Fruit fly (Drosophila melanogaster) whole organism, adult: Measurements from ENCODE around the gene CG15638.

ENCODE experiments used
- CG11617 ChIP-seq: fragments of 200-800 bp; sonication (Bioruptor generic); optimal IDR thresholded peaks from 2 replicates; lab custom pipeline; 2017; ENCODE audit warnings: mild to moderate bottlenecking, missing biosample characterization, missing genetic modification reagents, missing genetic modification characterization
- CG12768 ChIP-seq: fragments of 200-800 bp; sonication (Bioruptor generic); optimal IDR thresholded peaks from 2 replicates; lab custom pipeline; 2017; ENCODE audit warnings: missing biosample characterization, missing genetic modification characterization, mild to moderate bottlenecking, moderate library complexity, missing genetic modification reagents
- CG14711 ChIP-seq: fragments of 200-800 bp; sonication (Bioruptor generic); optimal IDR thresholded peaks from 2 replicates; lab custom pipeline; 2018; ENCODE audit warnings: missing biosample characterization, mild to moderate bottlenecking, missing genetic modification characterization, moderate library complexity
- CG1620 ChIP-seq: fragments of 200-800 bp; sonication (Bioruptor generic); optimal IDR thresholded peaks from 2 replicates; lab custom pipeline; 2016; ENCODE audit warnings: missing biosample characterization, missing genetic modification characterization
- CG33017 ChIP-seq: fragments of 200-800 bp; sonication (Bioruptor generic); optimal IDR thresholded peaks from 2 replicates; lab custom pipeline; 2018; ENCODE audit warnings: missing biosample characterization, mild to moderate bottlenecking, missing genetic modification characterization, moderate library complexity
- CG5204 ChIP-seq: fragments of 200-800 bp; sonication (Bioruptor generic); optimal IDR thresholded peaks from 2 replicates; lab custom pipeline; 2016; ENCODE audit warnings: missing biosample characterization, missing genetic modification characterization
- CG7045 ChIP-seq: fragments of 200-800 bp; sonication (Bioruptor generic); optimal IDR thresholded peaks from 2 replicates; lab custom pipeline; 2017; ENCODE audit warnings: missing biosample characterization, mild to moderate bottlenecking, missing genetic modification characterization
- CG7101 ChIP-seq: fragments of 200-800 bp; sonication (Bioruptor generic); optimal IDR thresholded peaks from 2 replicates; lab custom pipeline; 2018; ENCODE audit warnings: missing biosample characterization, mild to moderate bottlenecking, missing genetic modification characterization, moderate library complexity
- Clk ChIP-seq: fragments of 200-800 bp; sonication (Bioruptor generic); optimal IDR thresholded peaks from 2 replicates; lab custom pipeline; 2017; ENCODE audit warnings: missing biosample characterization, missing genetic modification characterization
- Crg-1 ChIP-seq: fragments of 200-800 bp; sonication (Bioruptor generic); optimal IDR thresholded peaks from 2 replicates; lab custom pipeline; 2016; ENCODE audit warnings: missing biosample characterization, missing genetic modification characterization
- Hr96 ChIP-seq: fragments of 200-800 bp; sonication (Bioruptor generic); optimal IDR thresholded peaks from 2 replicates; lab custom pipeline; 2016; ENCODE audit warnings: missing biosample characterization, missing genetic modification characterization
- Mnt ChIP-seq: fragments of 200-800 bp; sonication (Bioruptor generic); optimal IDR thresholded peaks from 2 replicates; lab custom pipeline; 2016; ENCODE audit warnings: missing biosample characterization, mild to moderate bottlenecking, missing genetic modification characterization
- bab1 ChIP-seq: fragments of 200-800 bp; sonication (Bioruptor generic); optimal IDR thresholded peaks from 3 replicates; lab custom pipeline; 2019; ENCODE audit warnings: missing biosample characterization, mild to moderate bottlenecking, missing genetic modification characterization, moderate library complexity
- cic ChIP-seq: fragments of 200-800 bp; sonication (Bioruptor generic); optimal IDR thresholded peaks from 2 replicates; lab custom pipeline; 2017; ENCODE audit warnings: missing biosample characterization, mild to moderate bottlenecking, missing genetic modification characterization, moderate library complexity
- cnc ChIP-seq, 2 experiments: fragments of >200 bp; optimal IDR thresholded peaks; 2 replicates each; lab custom pipeline; 2017
- kay ChIP-seq: fragments of 200-800 bp; sonication (Bioruptor generic); peaks from one replicate; lab custom pipeline; 2016; ENCODE audit warnings: missing biosample characterization, missing genetic modification characterization, borderline replicate concordance
- ovo ChIP-seq: fragments of 200-800 bp; sonication (Bioruptor generic); optimal IDR thresholded peaks from 2 replicates; lab custom pipeline; 2016; ENCODE audit warnings: missing biosample characterization, missing genetic modification characterization
- pad ChIP-seq: fragments of 200-800 bp; sonication (Bioruptor generic); optimal IDR thresholded peaks from 3 replicates; lab custom pipeline; 2017; ENCODE audit warnings: missing biosample characterization, missing genetic modification characterization, mild to moderate bottlenecking, moderate library complexity, missing genetic modification reagents
- tj ChIP-seq: fragments of 200-800 bp; sonication (Bioruptor generic); optimal IDR thresholded peaks from 3 replicates; lab custom pipeline; 2017; ENCODE audit warnings: missing biosample characterization, mild to moderate bottlenecking, missing genetic modification characterization, moderate library complexity
- toe ChIP-seq: fragments of 200-800 bp; sonication (Bioruptor generic); optimal IDR thresholded peaks from 2 replicates; lab custom pipeline; 2016; ENCODE audit warnings: missing biosample characterization, missing genetic modification characterization

Gene CG15638

DNA sequence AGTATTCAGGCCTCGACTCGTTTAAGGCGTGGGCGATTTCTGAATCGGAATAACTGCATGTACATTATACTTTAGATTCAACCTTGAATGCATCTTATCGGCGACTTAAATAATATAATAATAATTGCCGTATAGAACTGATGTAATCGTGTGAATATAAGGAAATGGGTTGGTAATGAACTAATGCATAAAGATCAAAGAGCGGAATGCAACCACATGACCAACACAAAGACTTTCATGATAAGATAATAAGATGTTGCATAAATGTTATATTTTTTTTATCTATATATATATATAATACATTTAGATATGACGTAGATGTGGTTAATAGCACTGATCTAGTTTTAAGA, 19.9 kb downstream of the CG15638 start:
- no peak for TF ChIP-seq Clk (GFP tag; lab: Kevin White, UChicago)
- no peak for TF ChIP-seq CG11617
- no peak for TF ChIP-seq Crg-1 (GFP tag; lab: Kevin White, UChicago)
- peak; percentile 88 for TF ChIP-seq kay (GFP tag; lab: Kevin White, UChicago)
- no peak for TF ChIP-seq cnc (optimal IDR thresholded peaks at IDR 0.05; lab: Kevin White, UChicago)
- no peak for TF ChIP-seq pad (GFP tag; lab: Kevin White, UChicago)
- TF ChIP-seq CG7045 (GFP tag; lab: Kevin White, UChicago), result no peak
- no peak for TF ChIP-seq CG12768
- TF ChIP-seq CG5204, result no peak

DNA sequence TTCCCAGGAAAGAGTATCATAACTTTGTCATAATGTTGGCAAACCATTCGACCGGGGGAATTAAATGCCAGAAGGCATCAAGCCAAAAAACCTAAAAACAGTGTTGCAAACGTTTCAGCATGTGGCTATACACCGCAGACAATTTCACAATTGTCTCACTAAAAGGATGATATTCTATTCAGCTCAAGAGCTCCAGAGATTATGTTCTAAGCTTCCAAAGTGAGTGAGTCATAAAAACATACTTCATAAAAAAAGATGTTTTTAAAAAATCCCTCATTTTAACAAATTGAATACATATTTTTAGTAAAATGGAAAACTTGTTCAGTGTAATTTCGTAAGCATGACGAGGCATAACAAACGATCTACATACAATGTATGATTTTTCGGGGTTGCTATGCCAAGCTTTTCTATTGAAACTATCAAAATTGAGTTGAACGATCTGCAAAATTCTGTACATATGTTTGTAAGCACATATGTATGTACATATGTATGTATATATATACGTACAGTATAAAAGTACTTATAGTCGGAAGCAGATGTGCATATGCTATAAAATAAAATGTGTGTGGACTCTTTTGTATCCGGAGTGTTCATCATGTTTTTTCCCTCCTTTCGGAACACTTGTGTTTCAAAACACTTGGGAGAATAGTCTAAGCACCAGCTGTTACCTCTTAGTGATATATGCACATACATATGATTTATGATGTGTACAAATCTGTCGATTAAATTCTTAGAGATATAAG, 20.5 kb downstream of the CG15638 start:
- TF ChIP-seq CG14711 (tag; lab: Kevin White, UChicago), result peak; percentile 3
- no peak for TF ChIP-seq Mnt

DNA sequence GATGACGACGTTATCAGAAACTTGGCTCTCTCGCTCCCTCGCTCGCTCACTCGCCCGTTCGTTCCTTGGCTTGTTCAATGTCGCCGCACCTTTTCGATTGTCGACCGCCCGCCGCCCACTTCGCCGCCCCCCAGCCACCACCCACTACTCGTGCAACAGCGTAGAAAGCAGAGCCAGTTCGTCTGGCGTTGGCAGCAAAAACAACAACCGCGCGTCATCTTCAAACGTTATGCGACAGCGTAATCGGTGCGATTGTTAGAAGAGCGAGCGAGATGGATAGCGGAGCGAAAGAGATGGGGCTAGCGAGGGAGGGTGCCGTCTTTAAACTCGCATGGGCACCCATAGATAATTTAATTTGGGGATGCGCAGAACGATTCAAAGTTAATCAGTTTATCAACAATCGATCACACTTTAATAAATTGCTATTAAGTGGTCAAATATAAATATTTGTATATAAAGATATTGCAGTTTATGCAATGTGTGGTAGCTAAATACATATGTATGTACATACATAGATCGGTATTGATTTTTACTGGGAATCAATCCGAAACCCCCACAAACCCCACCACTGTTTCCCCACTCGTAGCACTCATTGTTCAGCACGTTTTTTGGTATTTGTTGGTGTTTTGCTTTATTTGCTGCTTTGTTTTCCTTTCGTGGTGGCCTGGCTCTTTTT, 21.2 kb downstream of the CG15638 start:
- peak; percentile 70 for TF ChIP-seq Mnt
- TF ChIP-seq pad (GFP tag; lab: Kevin White, UChicago), result peak; percentile 62
- TF ChIP-seq CG14711 (tag; lab: Kevin White, UChicago), result peak; percentile 79
- peak; percentile 93 for TF ChIP-seq kay (GFP tag; lab: Kevin White, UChicago)
- peak; percentile 24 for TF ChIP-seq Clk (GFP tag; lab: Kevin White, UChicago)
- peak; percentile 18 for TF ChIP-seq toe
- TF ChIP-seq CG33017 (tag; lab: Kevin White, UChicago), result peak; percentile 91
- peak; percentile 54 for TF ChIP-seq Hr96 (GFP tag; lab: Kevin White, UChicago)
- peak; percentile 86 for TF ChIP-seq cic (GFP tag; lab: Kevin White, UChicago)
- TF ChIP-seq tj, result peak; percentile 57
- TF ChIP-seq CG7045 (GFP tag; lab: Kevin White, UChicago), result peak; percentile 60
- TF ChIP-seq CG7101 (tag; lab: Kevin White, UChicago), result peak; percentile 90
- TF ChIP-seq CG12768, result peak; percentile 87
- peak; percentile 65 for TF ChIP-seq CG1620
- no peak for TF ChIP-seq cnc (optimal IDR thresholded peaks at IDR 0.05; lab: Kevin White, UChicago)
- peak; percentile 77 for TF ChIP-seq CG5204
- peak; percentile 89 for TF ChIP-seq CG11617
- TF ChIP-seq Crg-1 (GFP tag; lab: Kevin White, UChicago), result peak; percentile 86
- peak; percentile 72 for TF ChIP-seq bab1 (GFP tag; lab: Kevin White, UChicago)
- TF ChIP-seq ovo (GFP tag; lab: Kevin White, UChicago), result peak; percentile 42

- TF ChIP-seq CG12768 (no peak), cic (GFP tag; lab: Kevin White, UChicago) (no peak), tj (no peak), Hr96 (GFP tag; lab: Kevin White, UChicago) (peak; percentile 40), pad (GFP tag; lab: Kevin White, UChicago) (peak; percentile 12), cnc (optimal IDR thresholded peaks at IDR 0.05; lab: Kevin White, UChicago) (no peak), CG33017 (tag; lab: Kevin White, UChicago) (peak; percentile 33), toe (peak; percentile 69), CG1620 (peak; percentile 34), CG7101 (tag; lab: Kevin White, UChicago) (peak; percentile 29), CG11617 (peak; percentile 63), CG7045 (GFP tag; lab: Kevin White, UChicago) (peak; percentile 31), bab1 (GFP tag; lab: Kevin White, UChicago) (peak; percentile 7), Mnt (peak; percentile 32), kay (GFP tag; lab: Kevin White, UChicago) (peak; percentile 87), Crg-1 (GFP tag; lab: Kevin White, UChicago) (peak; percentile 21), Clk (GFP tag; lab: Kevin White, UChicago) (peak; percentile 27), CG14711 (tag; lab: Kevin White, UChicago) (no peak), ovo (GFP tag; lab: Kevin White, UChicago) (no peak), CG5204 (peak; percentile 82)
Measured at dm6 chr2L:13513331-13514261, 22.0 kb downstream of the CG15638 start.

DNA sequence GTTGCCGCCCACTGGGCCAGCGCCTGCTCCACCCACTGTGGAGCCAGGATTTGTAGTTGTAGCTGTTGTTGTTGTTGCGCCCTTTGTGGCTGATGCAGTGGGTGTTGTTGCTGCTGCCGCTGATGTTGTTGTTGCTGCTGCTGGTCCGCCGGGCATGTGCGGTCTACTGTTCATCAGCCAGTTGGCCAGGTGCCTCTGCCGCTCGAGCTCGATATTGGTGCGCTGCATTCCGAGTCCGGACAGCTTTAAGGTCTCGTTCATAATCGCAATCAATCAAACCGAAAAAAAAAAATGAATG, 22.6 kb downstream of the CG15638 start:
- TF ChIP-seq CG7101 (tag; lab: Kevin White, UChicago) (no peak), CG1620 (no peak), toe (no peak), kay (GFP tag; lab: Kevin White, UChicago) (no peak), CG7045 (GFP tag; lab: Kevin White, UChicago) (no peak), CG12768 (no peak), CG5204 (no peak), CG11617 (no peak), bab1 (GFP tag; lab: Kevin White, UChicago) (no peak), cic (GFP tag; lab: Kevin White, UChicago) (no peak), Clk (GFP tag; lab: Kevin White, UChicago) (no peak), Crg-1 (GFP tag; lab: Kevin White, UChicago) (no peak), CG14711 (tag; lab: Kevin White, UChicago) (no peak)
